Worm (Caenorhabditis elegans): ENCODE measurements around the gene T25F10.3.

DNA sequence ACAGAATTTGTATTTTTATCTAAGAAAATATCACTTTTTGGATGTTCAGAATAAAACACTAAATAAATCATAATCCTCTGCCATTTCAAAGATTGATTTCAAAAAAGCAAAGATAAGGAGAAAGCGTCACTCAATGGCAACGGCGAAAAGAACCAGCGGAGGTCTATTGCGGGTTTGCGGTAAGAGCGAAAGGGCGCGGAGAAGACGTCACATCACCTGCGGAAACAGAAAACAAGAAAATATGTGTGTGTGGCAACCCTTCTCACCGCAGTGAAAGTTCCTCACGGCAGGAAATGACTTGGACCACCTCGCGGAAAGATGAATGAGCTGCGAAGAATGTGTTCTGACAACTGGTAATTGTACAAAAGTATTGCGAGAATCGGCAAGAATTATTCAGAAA is 45.0 kb upstream of the T25F10.3 start:
- TF ChIP-seq ama-1 (optimal IDR thresholded peaks at IDR 0.05) (no peak), ceh-13 (GFP tag; optimal IDR thresholded peaks at IDR 0.05) (no peak), hmbx-1 (tag; optimal IDR thresholded peaks at IDR 0.05) (no peak), sea-1 (GFP tag; conservative IDR thresholded peaks at IDR 0.05) (no peak), tra-4 (tag; optimal IDR thresholded peaks at IDR 0.05) (no peak), pes-1 (GFP tag; IDR thresholded peaks at IDR 0.05) (no peak), flt-1 (GFP tag; IDR thresholded peaks at IDR 0.05) (no peak), tbx-11 (GFP tag; IDR thresholded peaks at IDR 0.05) (no peak), ets-7 (tag; optimal IDR thresholded peaks at IDR 0.05) (no peak)
